Worm (Caenorhabditis elegans): ENCODE data around the gene srh-4.

- TF ChIP-seq snpc-4 (GFP tag; optimal IDR thresholded peaks at IDR 0.05) (no peak), snpc-4 (tag; optimal IDR thresholded peaks at IDR 0.05) (no peak), atf-7 (tag; optimal IDR thresholded peaks at IDR 0.05) (no peak), mes-4 (tag; optimal IDR thresholded peaks at IDR 0.05) (no peak), ZK185.1 (tag; optimal IDR thresholded peaks at IDR 0.05; ENCODE audit: poor library complexity, severe bottlenecking) (no peak)
Measured at ce11 chrV:4016780-4017179, 6.5 kb downstream of the srh-4 start, which contains the start of gene srw-89.

All from whole organism, young adult.